Worm (Caenorhabditis elegans) whole organism, L4 larva: Measurements from ENCODE around the gene Y48A6C.4.

ENCODE experiments used
- D1046.2 ChIP-seq: fragments of 200-800 bp; sonication (Bioruptor generic); IDR thresholded peaks from 2 replicates; pipeline ENCODE4 v1.3.6; 2022; ENCODE audit warnings: missing genetic modification characterization, missing compliant biosample characterization
- F26F4.8 ChIP-seq: fragments of 200-800 bp; sonication (Bioruptor generic); conservative IDR thresholded peaks from 2 replicates; pipeline ENCODE4 v1.3.6; 2022; ENCODE audit warnings: missing genetic modification characterization, missing compliant biosample characterization
- T20F7.1 ChIP-seq: fragments of 200-800 bp; sonication (Bioruptor generic); optimal IDR thresholded peaks from 2 replicates; lab custom pipeline; 2018; ENCODE audit warnings: mild to moderate bottlenecking, missing genetic modification characterization, missing compliant biosample characterization
- T26A8.4 ChIP-seq: fragments of 200-800 bp; sonication (Bioruptor generic); IDR thresholded peaks from 2 replicates; pipeline ENCODE4 v1.3.6; 2022; ENCODE audit warnings: missing genetic modification characterization, missing compliant biosample characterization
- Y105C5A.15 ChIP-seq: fragments of 200-800 bp; sonication (Bioruptor generic); IDR thresholded peaks from 2 replicates; pipeline ENCODE4 v1.3.6; 2022; ENCODE audit warnings: missing genetic modification characterization, missing compliant biosample characterization
- Y48G9A.11 ChIP-seq: fragments of 200-800 bp; sonication (Bioruptor generic); IDR thresholded peaks from 2 replicates; pipeline ENCODE4 v1.3.6; 2022; ENCODE audit warnings: missing genetic modification reagents, missing genetic modification characterization, missing compliant biosample characterization
- Y5F2A.4 ChIP-seq: fragments of 200-800 bp; sonication (Bioruptor generic); optimal IDR thresholded peaks from 2 replicates; lab custom pipeline; 2018; ENCODE audit warnings: mild to moderate bottlenecking, missing genetic modification characterization, missing compliant biosample characterization
- Y75B8A.6 ChIP-seq: fragments of 200-800 bp; sonication (Bioruptor generic); IDR thresholded peaks from 2 replicates; pipeline ENCODE4 v1.3.6; 2022; ENCODE audit warnings: missing genetic modification reagents, missing genetic modification characterization, missing compliant biosample characterization
- ZK337.2 ChIP-seq: fragments of 200-800 bp; sonication (Bioruptor generic); IDR thresholded peaks from 2 replicates; pipeline ENCODE4 v1.3.6; 2022; ENCODE audit warnings: missing genetic modification reagents, missing genetic modification characterization, missing compliant biosample characterization
- ama-1 ChIP-seq: fragments of 150-350 bp; optimal IDR thresholded peaks from 2 replicates; lab custom pipeline; 2014; ENCODE audit warnings: inconsistent platforms, mixed read lengths
- ceh-20 ChIP-seq: fragments of 200-800 bp; sonication (Bioruptor generic); IDR thresholded peaks from 2 replicates; pipeline ENCODE4 v1.3.6; 2022; ENCODE audit warnings: missing genetic modification reagents, missing genetic modification characterization, missing compliant biosample characterization
- ceh-28 ChIP-seq: fragments of 150-350 bp; optimal IDR thresholded peaks from 2 replicates; lab custom pipeline; 2014; ENCODE audit warnings: missing biosample characterization, missing genetic modification reagents, missing genetic modification characterization
- ceh-32 ChIP-seq: sonication (generic microtip); optimal IDR thresholded peaks from 2 replicates; lab custom pipeline; 2016; ENCODE audit warnings: mild to moderate bottlenecking, missing genetic modification characterization, missing compliant biosample characterization; ENCODE audit not compliant: poor library complexity
- ceh-44 ChIP-seq: fragments of 200-800 bp; sonication (Bioruptor generic); IDR thresholded peaks from 2 replicates; pipeline ENCODE4 v1.3.6; 2022; ENCODE audit warnings: missing genetic modification reagents, missing genetic modification characterization, missing compliant biosample characterization
- ceh-82 ChIP-seq: sonication (generic microtip); optimal IDR thresholded peaks from 2 replicates; lab custom pipeline; 2017; ENCODE audit warnings: missing biosample characterization, missing genetic modification characterization
- daf-16 ChIP-seq, 3 experiments: sonication (generic microtip); optimal IDR thresholded peaks; 2 replicates each; lab custom pipeline; 2016 to 2017; ENCODE audit warnings: missing genetic modification characterization in 3 of 3, missing genetic modification reagents in 3 of 3, mild to moderate bottlenecking in 2 of 3, missing compliant biosample characterization in 2 of 3, missing biosample characterization in 1 of 3, moderate library complexity in 1 of 3
- daf-19 ChIP-seq: fragments of 200-800 bp; sonication (Bioruptor generic); conservative IDR thresholded peaks from 2 replicates; pipeline ENCODE4 v1.3.6; 2022; ENCODE audit warnings: missing genetic modification characterization, missing compliant biosample characterization
- dmd-8 ChIP-seq: fragments of 200-800 bp; sonication (Bioruptor generic); IDR thresholded peaks from 2 replicates; pipeline ENCODE4 v1.3.6; 2022; ENCODE audit warnings: missing genetic modification characterization, missing compliant biosample characterization
- egl-27 ChIP-seq: sonication (generic microtip); optimal IDR thresholded peaks from 3 replicates; lab custom pipeline; 2017; ENCODE audit warnings: missing biosample characterization, missing genetic modification reagents, missing genetic modification characterization
- hlh-11 ChIP-seq: fragments of 200-800 bp; sonication (Bioruptor generic); optimal IDR thresholded peaks from 2 replicates; lab custom pipeline; 2018; ENCODE audit warnings: mild to moderate bottlenecking, missing genetic modification characterization, missing compliant biosample characterization
- lin-38 ChIP-seq: fragments of 200-800 bp; sonication (Bioruptor generic); IDR thresholded peaks from 2 replicates; pipeline ENCODE4 v1.3.6; 2022; ENCODE audit warnings: missing genetic modification reagents, missing genetic modification characterization, missing compliant biosample characterization
- lir-3 ChIP-seq: sonication (generic microtip); optimal IDR thresholded peaks from 2 replicates; lab custom pipeline; 2016; ENCODE audit warnings: mild to moderate bottlenecking, missing genetic modification characterization, missing compliant biosample characterization
- lsy-2 ChIP-seq, 2 experiments: fragments of 150-350 bp in 1 of 2; sonication (generic microtip) in 1 of 2; optimal IDR thresholded peaks; 2 replicates each; lab custom pipeline; 2014 to 2017; ENCODE audit warnings: missing biosample characterization in 2 of 2, missing genetic modification characterization in 2 of 2
- mdt-29 ChIP-seq: fragments of 200-800 bp; sonication (Bioruptor generic); IDR thresholded peaks from 2 replicates; pipeline ENCODE4 v1.3.6; 2022; ENCODE audit warnings: missing genetic modification reagents, missing genetic modification characterization, missing compliant biosample characterization
- nhr-10 ChIP-seq: fragments of 150-350 bp; optimal IDR thresholded peaks from 2 replicates; lab custom pipeline; 2014; ENCODE audit warnings: missing biosample characterization, missing genetic modification characterization
- nhr-11 ChIP-seq: fragments of 150-350 bp; optimal IDR thresholded peaks from 2 replicates; lab custom pipeline; 2014; ENCODE audit warnings: missing biosample characterization, missing genetic modification characterization
- nhr-111 ChIP-seq: fragments of 200-800 bp; sonication (Bioruptor generic); optimal IDR thresholded peaks from 2 replicates; lab custom pipeline; 2018; ENCODE audit warnings: mild to moderate bottlenecking, missing genetic modification characterization, missing compliant biosample characterization
- nhr-237 ChIP-seq: sonication (generic microtip); optimal IDR thresholded peaks from 2 replicates; lab custom pipeline; 2017; ENCODE audit warnings: missing biosample characterization, missing genetic modification characterization
- nhr-77 ChIP-seq: fragments of 150-350 bp; optimal IDR thresholded peaks from 2 replicates; lab custom pipeline; 2014; ENCODE audit warnings: missing biosample characterization, missing genetic modification characterization
- pha-4 ChIP-seq, 2 experiments: fragments of 150-350 bp in 1 of 2; fragments of 200-800 bp in 1 of 2; sonication (Bioruptor generic) in 1 of 2; IDR thresholded peaks in 1 of 2; optimal IDR thresholded peaks in 1 of 2; 2 replicates each; pipeline versions ENCODE4 v1.3.6 to Lab custom; 2014 to 2022; ENCODE audit warnings: missing genetic modification characterization in 2 of 2, missing genetic modification reagents in 2 of 2, missing biosample characterization in 1 of 2, missing compliant biosample characterization in 1 of 2
- php-3 ChIP-seq: fragments of 200-800 bp; sonication (Bioruptor generic); IDR thresholded peaks from 2 replicates; pipeline ENCODE4 v1.3.6; 2022; ENCODE audit warnings: missing genetic modification reagents, missing genetic modification characterization, missing compliant biosample characterization
- set-16 ChIP-seq: fragments of 200-800 bp; sonication (Bioruptor generic); IDR thresholded peaks from 2 replicates; pipeline ENCODE4 v1.3.6; 2022; ENCODE audit warnings: missing genetic modification reagents, missing genetic modification characterization, missing compliant biosample characterization
- snpc-4 ChIP-seq: fragments of 150-350 bp; optimal IDR thresholded peaks from 2 replicates; lab custom pipeline; 2014; ENCODE audit warnings: missing biosample characterization, missing genetic modification characterization
- unc-39 ChIP-seq: sonication (generic microtip); optimal IDR thresholded peaks from 2 replicates; lab custom pipeline; 2017; ENCODE audit warnings: missing biosample characterization, missing genetic modification characterization
- unc-62 ChIP-seq, 3 experiments: fragments of 150-350 bp in 1 of 3; sonication (generic microtip); optimal IDR thresholded peaks in 2 of 3; peaks in 1 of 3; 1 replicate in 1 of 3; 2 replicates in 2 of 3; lab custom pipeline; 2014 to 2017; ENCODE audit warnings: missing biosample characterization in 3 of 3, missing genetic modification characterization in 3 of 3, missing genetic modification reagents in 3 of 3, missing genotype in 1 of 3

The Y48A6C.4 gene

ce11 chrIII:11157099-11157498 lies 37.5 kb downstream of the Y48A6C.4 start, which contains the start of gene Y47D3A.31:
Gene Y47D3A.31 (minus strand): TSS chrIII:11157199.
- TF ChIP-seq T20F7.1 (GFP tag; lab: Kevin White, UChicago), result no peak
- TF ChIP-seq nhr-11, result no peak
- no peak for TF ChIP-seq ama-1 (lab: Kevin White, UChicago)
- TF ChIP-seq nhr-10 (tag; lab: Kevin White, UChicago), result no peak
- TF ChIP-seq ceh-20 (GFP tag; lab: Robert Waterston, UW), result no peak
- TF ChIP-seq ceh-44, result no peak
- TF ChIP-seq F26F4.8, result no peak
- TF ChIP-seq daf-19, result no peak
- TF ChIP-seq snpc-4, result no peak
- TF ChIP-seq Y5F2A.4 (GFP tag; lab: Kevin White, UChicago), result no peak
- TF ChIP-seq dmd-8 (GFP tag; lab: Robert Waterston, UW), result no peak
- no peak for TF ChIP-seq lir-3 (tag; lab: Kevin White, UChicago)
- TF ChIP-seq unc-62 (GFP tag; optimal IDR thresholded peaks at IDR 0.05 in 1 of 2; lab: Kevin White, UChicago), result no peak
- TF ChIP-seq unc-62 (tag; optimal IDR thresholded peaks at IDR 0.05; lab: Kevin White, UChicago), result no peak

ce11 chrIII:11157916-11158315 lies 38.3 kb downstream of the Y48A6C.4 start:
- TF ChIP-seq nhr-77 (no peak), ceh-32 (no peak), mdt-29 (GFP tag; lab: Robert Waterston, UW) (no peak), ceh-28 (no peak), unc-39 (tag; lab: Kevin White, UChicago) (no peak), php-3 (no peak), ceh-82 (tag; lab: Kevin White, UChicago) (no peak), hlh-11 (tag; lab: Kevin White, UChicago) (no peak), egl-27 (tag; lab: Kevin White, UChicago) (no peak), daf-16 (GFP tag; optimal IDR thresholded peaks at IDR 0.05; lab: Kevin White, UChicago) (no peak), daf-16 (tag; optimal IDR thresholded peaks at IDR 0.05; lab: Kevin White, UChicago) (no peak), Y105C5A.15 (GFP tag; lab: Robert Waterston, UW) (no peak), nhr-237 (tag; lab: Kevin White, UChicago) (no peak), pha-4 (GFP tag; IDR thresholded peaks at IDR 0.05; lab: Robert Waterston, UW) (no peak), pha-4 (tag; optimal IDR thresholded peaks at IDR 0.05; lab: Kevin White, UChicago) (no peak), lir-3 (tag; lab: Kevin White, UChicago) (no peak), T26A8.4 (GFP tag; lab: Robert Waterston, UW) (no peak), lsy-2 (tag; optimal IDR thresholded peaks at IDR 0.05; lab: Kevin White, UChicago) (no peak), Y75B8A.6 (no peak), ZK337.2 (GFP tag; lab: Robert Waterston, UW) (no peak)
- TF ChIP-seq, all 104 proteins: peak for 0

ce11 chrIII:11160559-11160958 lies 41.0 kb downstream of the Y48A6C.4 start:
- 0 out of 2 replicates have a peak, but pooled peaks have one; percentile 21 for TF ChIP-seq lin-38

- no peak for TF ChIP-seq Y48G9A.11
- 0 out of 2 replicates have a peak, but pooled peaks have one; percentile 35 for TF ChIP-seq D1046.2 (GFP tag; lab: Robert Waterston, UW)
- TF ChIP-seq nhr-11, result no peak
- TF ChIP-seq ceh-28, result no peak
- peak; percentile 88 for TF ChIP-seq set-16 (GFP tag; lab: Robert Waterston, UW)
- TF ChIP-seq nhr-111 (GFP tag; lab: Kevin White, UChicago), result no peak
Observed at ce11 chrIII:11169680-11170079, 50.1 kb downstream of the Y48A6C.4 start.
